Fruit fly (Drosophila melanogaster) whole organism, embryonic: Measurements from ENCODE around the gene Fbw5.
A peak's percentile ranks its signal among the peaks of the same experiment; 100 is the strongest.

Experiments used
- CG15269 ChIP-seq: fragments of 200-800 bp; sonication (Bioruptor generic); optimal IDR thresholded peaks from 2 replicates; lab custom pipeline; 2018; ENCODE audit warnings: missing biosample characterization, mild to moderate bottlenecking, missing genetic modification characterization, moderate library complexity
- CG6765 ChIP-seq: fragments of 200-800 bp; sonication (Bioruptor generic); optimal IDR thresholded peaks from 3 replicates; lab custom pipeline; 2017; ENCODE audit warnings: missing biosample characterization, mild to moderate bottlenecking, missing genetic modification characterization
- CG8388 ChIP-seq: fragments of 200-800 bp; sonication (Bioruptor generic); optimal IDR thresholded peaks from 2 replicates; lab custom pipeline; 2019; ENCODE audit warnings: missing biosample characterization, mild to moderate bottlenecking, missing genetic modification characterization, moderate library complexity
- CHES-1-like ChIP-seq: fragments of 200-800 bp; sonication (Bioruptor generic); optimal IDR thresholded peaks from 2 replicates; lab custom pipeline; 2016; ENCODE audit warnings: missing biosample characterization, missing genetic modification characterization
- Mad ChIP-seq: fragments of 200-800 bp; sonication (Bioruptor generic); optimal IDR thresholded peaks from 2 replicates; lab custom pipeline; 2016; ENCODE audit warnings: missing biosample characterization, missing genetic modification characterization
- NFAT ChIP-seq: fragments of 200-800 bp; sonication (Bioruptor generic); IDR thresholded peaks from 2 replicates; pipeline ENCODE4 v1.3.6; 2022; ENCODE audit warnings: missing biosample characterization, missing genetic modification characterization
- Opbp ChIP-seq: fragments of 200-800 bp; sonication (Bioruptor generic); IDR thresholded peaks from 3 replicates; pipeline ENCODE4 v1.3.6; 2022; ENCODE audit warnings: missing biosample characterization, missing genetic modification characterization; ENCODE audit not compliant: partially characterized antibody
- Six4 ChIP-seq: fragments of 200-800 bp; sonication (Bioruptor generic); optimal IDR thresholded peaks from 2 replicates; lab custom pipeline; 2016; ENCODE audit warnings: missing biosample characterization, missing genetic modification characterization
- gcm2 ChIP-seq: fragments of 200-800 bp; sonication (Bioruptor generic); optimal IDR thresholded peaks from 2 replicates; lab custom pipeline; 2016; ENCODE audit warnings: missing biosample characterization, missing genetic modification characterization
- lov ChIP-seq, 2 experiments: fragments of 200-800 bp in 1 of 2; fragments of >200 bp in 1 of 2; sonication (Bioruptor generic) in 1 of 2; IDR thresholded peaks in 1 of 2; optimal IDR thresholded peaks in 1 of 2; 2 replicates in 1 of 2; 3 replicates in 1 of 2; pipeline versions ENCODE4 v1.3.6 to Lab custom; 2017 to 2022; ENCODE audit warnings: missing biosample characterization in 1 of 2, missing genetic modification characterization in 1 of 2
- mld ChIP-seq: fragments of 200-800 bp; sonication (Bioruptor generic); IDR thresholded peaks from 3 replicates; pipeline ENCODE4 v1.3.6; 2022; ENCODE audit warnings: missing biosample characterization, missing genetic modification characterization; ENCODE audit not compliant: partially characterized antibody
- usp ChIP-seq: fragments of >200 bp; optimal IDR thresholded peaks from 2 replicates; lab custom pipeline; 2017; ENCODE audit warnings: missing biosample characterization, missing genetic modification characterization
- zen2 ChIP-seq: fragments of 200-800 bp; sonication (Bioruptor generic); IDR thresholded peaks from 3 replicates; pipeline ENCODE4 v1.3.6; 2022; ENCODE audit warnings: missing biosample characterization, missing genetic modification characterization; ENCODE audit not compliant: partially characterized antibody

DNA sequence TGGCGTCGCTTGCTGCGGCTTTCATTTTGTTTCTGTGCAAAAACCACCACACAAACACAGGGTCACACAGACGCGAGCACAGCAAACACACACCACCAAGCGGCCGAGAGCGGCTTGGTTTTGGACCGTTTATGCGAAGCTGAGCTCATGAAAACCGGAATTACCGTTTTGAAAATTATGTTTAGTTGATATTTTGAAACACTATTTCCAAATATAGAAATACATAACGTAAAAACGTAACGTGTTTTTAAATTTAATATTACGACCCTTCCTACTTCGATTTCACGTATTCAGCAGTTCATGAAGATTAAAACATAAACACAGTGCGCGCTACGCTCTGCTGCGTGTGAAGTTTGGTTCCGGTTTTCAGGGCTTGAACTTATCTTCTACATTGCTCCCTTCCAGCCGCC, 14.5 kb downstream of the Fbw5 start:
- TF ChIP-seq NFAT (peak; percentile 79), CG8388 (GFP tag; lab: Kevin White, UChicago) (peak; percentile 97), CG15269 (tag; lab: Kevin White, UChicago) (peak; percentile 96), Six4 (GFP tag; lab: Kevin White, UChicago) (peak; percentile 93), zen2 (GFP tag; lab: Robert Waterston, UW) (no peak), Opbp (GFP tag; lab: Robert Waterston, UW) (no peak), CHES-1-like (GFP tag; lab: Kevin White, UChicago) (peak; percentile 89), lov (optimal IDR thresholded peaks at IDR 0.05; lab: Kevin White, UChicago) (no peak), lov (GFP tag; IDR thresholded peaks at IDR 0.05; lab: Robert Waterston, UW) (peak; percentile 89), gcm2 (GFP tag; lab: Kevin White, UChicago) (peak; percentile 81), usp (GFP tag; lab: Kevin White, UChicago) (no peak), mld (GFP tag; lab: Robert Waterston, UW) (no peak), CG6765 (peak; percentile 96), Mad (peak; percentile 91)
